Fruit fly (Drosophila melanogaster): Measurements from ENCODE around the gene CG44325.

Gene CG44325

DNA sequence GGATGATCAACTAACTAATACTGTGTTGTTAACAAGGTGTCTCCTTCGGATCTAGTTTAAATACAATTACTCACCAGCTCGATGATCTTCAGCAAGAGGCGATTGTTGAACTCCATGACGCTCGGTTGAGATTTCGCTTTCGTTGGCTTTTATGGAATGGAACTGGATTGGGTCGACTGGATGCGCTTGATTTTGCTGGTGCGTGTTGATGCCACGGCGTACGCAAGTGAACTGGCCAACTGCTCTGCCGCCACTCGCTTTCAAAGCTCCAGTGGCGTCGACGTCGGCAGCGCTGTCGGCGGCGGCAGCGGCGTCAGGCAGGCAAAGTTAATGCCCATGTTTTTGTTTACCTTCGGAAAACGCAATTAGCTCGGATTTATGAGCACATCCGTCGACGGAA, at the start of gene CG44325 (continued):
- no peak for TF ChIP-seq grn (GFP tag; optimal IDR thresholded peaks at IDR 0.05)
- TF ChIP-seq MESR4 (GFP tag; optimal IDR thresholded peaks at IDR 0.05) = peak; percentile 32
- TF ChIP-seq p53 (GFP tag; optimal IDR thresholded peaks at IDR 0.05) = no peak
- TF ChIP-seq CG9727 (GFP tag; optimal IDR thresholded peaks at IDR 0.05) = no peak
- no peak for TF ChIP-seq pum (GFP tag; optimal IDR thresholded peaks at IDR 0.05)
- peak; percentile 25 for TF ChIP-seq Vsx1 (GFP tag; optimal IDR thresholded peaks at IDR 0.05)
- TF ChIP-seq CG15269 (tag; optimal IDR thresholded peaks at IDR 0.05) = no peak
- TF ChIP-seq CG11560 (tag; IDR thresholded peaks at IDR 0.05) = no peak
- TF ChIP-seq CG12299 (tag; optimal IDR thresholded peaks at IDR 0.05) = no peak
- TF ChIP-seq Xbp1 (GFP tag; optimal IDR thresholded peaks at IDR 0.05) = no peak
- no peak for TF ChIP-seq CG12659 (GFP tag; optimal IDR thresholded peaks at IDR 0.05)
- peak; percentile 34 for TF ChIP-seq CG15514 (GFP tag; optimal IDR thresholded peaks at IDR 0.05)
- no peak for TF ChIP-seq CG2712 (tag; optimal IDR thresholded peaks at IDR 0.05)
- TF ChIP-seq Rx (GFP tag; IDR thresholded peaks at IDR 0.05) = no peak
- TF ChIP-seq zfh2 (GFP tag; optimal IDR thresholded peaks at IDR 0.05) = no peak
- no peak for TF ChIP-seq fru (optimal IDR thresholded peaks at IDR 0.05)
- no peak for TF ChIP-seq unpg (GFP tag; optimal IDR thresholded peaks at IDR 0.05)
- no peak for TF ChIP-seq CG12391 (tag; optimal IDR thresholded peaks at IDR 0.05)
- TF ChIP-seq phol (tag; optimal IDR thresholded peaks at IDR 0.05) = no peak
- no peak for TF ChIP-seq oc (tag; optimal IDR thresholded peaks at IDR 0.05)
- TF ChIP-seq HLH4C (GFP tag; IDR thresholded peaks at IDR 0.05; ENCODE audit: partially characterized antibody) = no peak; the same call in 2 of the 3 replicates
- no peak for TF ChIP-seq D (optimal IDR thresholded peaks at IDR 0.05)
- no peak for TF ChIP-seq D (GFP tag; optimal IDR thresholded peaks at IDR 0.05)
- no peak for TF ChIP-seq CG3065 (GFP tag; optimal IDR thresholded peaks at IDR 0.05)
- TF ChIP-seq Nf-YB (GFP tag; optimal IDR thresholded peaks at IDR 0.05) = no peak
- TF ChIP-seq dpn (GFP tag; optimal IDR thresholded peaks at IDR 0.05) = no peak
- TF ChIP-seq twi (tag; optimal IDR thresholded peaks at IDR 0.05) = no peak
- no peak for TF ChIP-seq nmo (GFP tag; optimal IDR thresholded peaks at IDR 0.05)
- no peak for TF ChIP-seq sens-2 (GFP tag; IDR thresholded peaks at IDR 0.05)
- TF ChIP-seq CG14441 (GFP tag; IDR thresholded peaks at IDR 0.05) = no peak
- TF ChIP-seq tll (GFP tag; optimal IDR thresholded peaks at IDR 0.05) = no peak
- peak; percentile 38; the same call in 1 of the 3 replicates for TF ChIP-seq Dbx (GFP tag; IDR thresholded peaks at IDR 0.05)
- TF ChIP-seq zen2 (GFP tag; IDR thresholded peaks at IDR 0.05; ENCODE audit: partially characterized antibody) = no peak
- no peak for TF ChIP-seq CG17385 (GFP tag; optimal IDR thresholded peaks at IDR 0.05)
- TF ChIP-seq CG13287 (GFP tag; IDR thresholded peaks at IDR 0.05; ENCODE audit: partially characterized antibody) = peak; percentile 31; the same call in 1 of the 2 replicates
- no peak for TF ChIP-seq CG13775 (GFP tag; optimal IDR thresholded peaks at IDR 0.05)
- TF ChIP-seq CG15011 (GFP tag; optimal IDR thresholded peaks at IDR 0.05) = no peak
- no peak for TF ChIP-seq Hsf (GFP tag; optimal IDR thresholded peaks at IDR 0.05)
- TF ChIP-seq Doc2 (GFP tag; IDR thresholded peaks at IDR 0.05) = no peak
- TF ChIP-seq caup (GFP tag; optimal IDR thresholded peaks at IDR 0.05; ENCODE audit: severe bottlenecking) = peak; percentile 29
- TF ChIP-seq Hmr (GFP tag; optimal IDR thresholded peaks at IDR 0.05) = peak; percentile 46
- TF ChIP-seq CG12071 (GFP tag; optimal IDR thresholded peaks at IDR 0.05) = peak; percentile 39
- peak; percentile 41 for TF ChIP-seq lbe (GFP tag; optimal IDR thresholded peaks at IDR 0.05)
- peak; percentile 53 for TF ChIP-seq CG7987 (GFP tag; optimal IDR thresholded peaks at IDR 0.05)
- no peak for TF ChIP-seq CG17361 (GFP tag; IDR thresholded peaks at IDR 0.05)
- TF ChIP-seq CG2889 (GFP tag; IDR thresholded peaks at IDR 0.05) = no peak
- no peak for TF ChIP-seq Optix (GFP tag; IDR thresholded peaks at IDR 0.05)
- TF ChIP-seq Hr39 (optimal IDR thresholded peaks at IDR 0.05) = no peak
- no peak for TF ChIP-seq Meics (GFP tag; optimal IDR thresholded peaks at IDR 0.05)
- no peak for TF ChIP-seq Antp (GFP tag; optimal IDR thresholded peaks at IDR 0.05)
- no peak for TF ChIP-seq Dp (GFP tag; optimal IDR thresholded peaks at IDR 0.05)

All from whole organism, embryonic.